Worm (Caenorhabditis elegans): Measurements from ENCODE around the gene Y54E2A.5.

Gene Y54E2A.5

ce11 chrII:14752187-14752959 lies 5.2 kb downstream of the Y54E2A.5 start, which contains the start of gene smg-9 (continued):
- TF ChIP-seq ztf-3 (GFP tag; optimal IDR thresholded peaks at IDR 0.05) (no peak), madf-3 (GFP tag; IDR thresholded peaks at IDR 0.05) (no peak)

ce11 chrII:14745127-14745526 lies 12.5 kb downstream of the Y54E2A.5 start:
- no peak for TF ChIP-seq madf-10 (tag; optimal IDR thresholded peaks at IDR 0.05)
- no peak for TF ChIP-seq nhr-179 (tag; optimal IDR thresholded peaks at IDR 0.05)
- TF ChIP-seq mes-4 (tag; optimal IDR thresholded peaks at IDR 0.05), result no peak
- no peak for TF ChIP-seq ceh-79 (tag; optimal IDR thresholded peaks at IDR 0.05)
- no peak for TF ChIP-seq nfya-1 (tag; optimal IDR thresholded peaks at IDR 0.05; ENCODE audit: borderline replicate concordance, insufficient read depth)
- TF ChIP-seq lin-35 (GFP tag; optimal IDR thresholded peaks at IDR 0.05), result no peak
- no peak for TF ChIP-seq pha-4 (tag; optimal IDR thresholded peaks at IDR 0.05)
- TF ChIP-seq snpc-3.4 (tag; optimal IDR thresholded peaks at IDR 0.05), result no peak
- TF ChIP-seq zim-3 (tag; optimal IDR thresholded peaks at IDR 0.05), result no peak
- TF ChIP-seq Y53F4B.3 (GFP tag; IDR thresholded peaks at IDR 0.05), result no peak
- TF ChIP-seq F49E8.2 (tag; optimal IDR thresholded peaks at IDR 0.05; ENCODE audit: insufficient read depth), result no peak
- TF ChIP-seq B0336.3 (GFP tag; IDR thresholded peaks at IDR 0.05), result no peak
- no peak for TF ChIP-seq ceh-100 (GFP tag; IDR thresholded peaks at IDR 0.05)
- no peak for TF ChIP-seq lin-54 (GFP tag; optimal IDR thresholded peaks at IDR 0.05)
- no peak for TF ChIP-seq K12H6.12 (tag; optimal IDR thresholded peaks at IDR 0.05)
- TF ChIP-seq B0019.2 (GFP tag; conservative IDR thresholded peaks at IDR 0.05), result no peak
- TF ChIP-seq efl-1 (GFP tag; optimal IDR thresholded peaks at IDR 0.05), result no peak
- no peak for TF ChIP-seq ztf-6 (GFP tag; IDR thresholded peaks at IDR 0.05)
- no peak for TF ChIP-seq lsl-1 (GFP tag; optimal IDR thresholded peaks at IDR 0.05)

- TF ChIP-seq him-1 (tag; optimal IDR thresholded peaks at IDR 0.05) (no peak), chd-7 (tag; optimal IDR thresholded peaks at IDR 0.05) (no peak), cebp-1 (GFP tag; IDR thresholded peaks at IDR 0.05) (no peak), cebp-1 (tag; optimal IDR thresholded peaks at IDR 0.05) (no peak), nhr-80 (tag; optimal IDR thresholded peaks at IDR 0.05) (no peak), ztf-6 (GFP tag; IDR thresholded peaks at IDR 0.05) (no peak), die-1 (tag; optimal IDR thresholded peaks at IDR 0.05) (no peak), attf-3 (GFP tag; conservative IDR thresholded peaks at IDR 0.05) (no peak), dpl-1 (GFP tag; optimal IDR thresholded peaks at IDR 0.05) (no peak), tbp1 (GFP tag; optimal IDR thresholded peaks at IDR 0.05) (no peak), rcor-1 (GFP tag; IDR thresholded peaks at IDR 0.05) (no peak), ZK185.1 (tag; optimal IDR thresholded peaks at IDR 0.05; ENCODE audit: poor library complexity, severe bottlenecking) (no peak), rpc-1 (optimal IDR thresholded peaks at IDR 0.05) (no peak), rpc-1 (tag; optimal IDR thresholded peaks at IDR 0.05) (no peak), madf-8 (GFP tag; conservative IDR thresholded peaks at IDR 0.05) (no peak), F49E8.2 (tag; optimal IDR thresholded peaks at IDR 0.05; ENCODE audit: insufficient read depth) (no peak)
Measured at ce11 chrII:14739143-14739542, 18.5 kb downstream of the Y54E2A.5 start, which contains the start of gene npr-34. Gene npr-34 (minus strand): TSS chrII:14739243.

DNA sequence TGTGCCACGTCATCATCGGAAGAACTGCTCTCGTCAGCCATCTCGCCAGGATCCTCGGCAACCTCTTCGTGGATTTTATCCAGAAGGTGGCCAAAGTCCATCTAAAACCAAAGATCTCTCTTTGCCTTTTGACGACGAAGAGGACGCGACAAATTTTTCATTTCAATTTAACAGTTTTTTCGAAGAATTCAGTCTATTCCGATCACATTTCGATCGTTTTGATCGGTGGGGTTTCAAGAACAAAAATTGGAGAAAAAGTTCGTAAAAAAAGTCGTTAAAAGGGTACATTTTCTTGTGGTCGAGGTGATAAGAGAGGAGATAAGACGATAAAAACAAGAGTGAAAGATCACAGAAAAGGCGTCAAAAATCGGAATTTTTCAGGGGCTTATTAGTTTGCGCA lies 24.2 kb downstream of the Y54E2A.5 start, which contains the start of gene glna-1:
glna-1 (minus strand) TSS at position 101 of the 400 bp plus-strand sequence.
- TF ChIP-seq ZK185.1 (tag; optimal IDR thresholded peaks at IDR 0.05; ENCODE audit: poor library complexity, severe bottlenecking), result no peak
- TF ChIP-seq nfya-1 (tag; optimal IDR thresholded peaks at IDR 0.05; ENCODE audit: borderline replicate concordance, insufficient read depth), result no peak
- no peak for TF ChIP-seq F37B4.10 (GFP tag; IDR thresholded peaks at IDR 0.05)
- no peak for TF ChIP-seq rpc-1 (optimal IDR thresholded peaks at IDR 0.05)
- TF ChIP-seq rpc-1 (tag; optimal IDR thresholded peaks at IDR 0.05), result no peak

Data from whole organism, young adult.